Fruit fly (Drosophila melanogaster): ENCODE measurements around the gene Kat60.

DNA sequence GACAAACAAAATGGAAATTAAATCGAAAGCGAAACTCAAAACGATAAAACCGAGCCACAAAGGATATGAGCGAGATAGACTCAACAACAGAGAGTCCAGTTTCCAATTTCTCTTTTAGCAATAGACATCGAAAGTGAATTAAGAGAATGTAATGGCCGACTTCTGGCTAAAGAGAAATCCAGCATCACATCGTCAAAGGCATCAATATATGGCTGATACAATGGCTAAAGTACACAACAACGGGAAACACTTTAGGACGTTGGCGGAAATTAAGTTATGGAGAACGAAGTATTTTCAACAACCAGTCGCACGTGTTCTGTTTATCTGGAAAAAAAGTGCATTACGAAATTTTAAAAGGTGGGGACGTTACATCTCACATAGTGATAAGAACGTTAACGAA is 32.4 kb downstream of the Kat60 start:
- TF ChIP-seq dac (GFP tag; optimal IDR thresholded peaks at IDR 0.05) (no peak), Gug (GFP tag; IDR thresholded peaks at IDR 0.05) (no peak), OdsH (GFP tag; optimal IDR thresholded peaks at IDR 0.05) (no peak), CG9139 (GFP tag; optimal IDR thresholded peaks at IDR 0.05) (no peak), fd59A (GFP tag; optimal IDR thresholded peaks at IDR 0.05) (no peak), Ets96B (tag; optimal IDR thresholded peaks at IDR 0.05) (no peak)

Data from whole organism, prepupa.